Fruit fly (Drosophila melanogaster) whole organism, embryonic: ENCODE results near the gene kairos.

Source experiments
- CG6791 ChIP-seq: fragments of 200-800 bp; sonication (Bioruptor generic); IDR thresholded peaks from 3 replicates; pipeline ENCODE4 v1.3.6; 2022; ENCODE audit warnings: missing biosample characterization, missing genetic modification characterization; ENCODE audit not compliant: partially characterized antibody
- Drgx ChIP-seq: fragments of 200-800 bp; sonication (Bioruptor generic); IDR thresholded peaks from 2 replicates; pipeline ENCODE4 v1.3.6; 2022; ENCODE audit warnings: missing biosample characterization, missing genetic modification characterization
- GATAe ChIP-seq: fragments of 200-800 bp; sonication (Bioruptor generic); conservative IDR thresholded peaks from 2 replicates; pipeline ENCODE4 v1.3.6; 2022; ENCODE audit warnings: missing biosample characterization, missing genetic modification characterization
- chif ChIP-seq, 2 experiments: fragments of 200-800 bp; sonication (Bioruptor generic); optimal IDR thresholded peaks; 3 replicates each; lab custom pipeline; 2016; ENCODE audit warnings: missing biosample characterization in 2 of 2, missing genetic modification characterization in 2 of 2
- mirr ChIP-seq: fragments of 200-800 bp; sonication (Bioruptor generic); optimal IDR thresholded peaks from 3 replicates; lab custom pipeline; 2018; ENCODE audit warnings: missing biosample characterization, mild to moderate bottlenecking, missing genetic modification characterization

dm6 chrX:18321358-18321757 is 34.6 kb downstream of the kairos start:
- no peak for TF ChIP-seq mirr (GFP tag; lab: Kevin White, UChicago)
- no peak for TF ChIP-seq Drgx (GFP tag; lab: Robert Waterston, UW)
- no peak for TF ChIP-seq chif (GFP tag; optimal IDR thresholded peaks at IDR 0.05; lab: Kevin White, UChicago)
- TF ChIP-seq GATAe (GFP tag; lab: Robert Waterston, UW) = no peak
- TF ChIP-seq CG6791 (GFP tag; lab: Robert Waterston, UW) = no peak
